Worm (Caenorhabditis elegans) whole organism, L1 larva: ENCODE data around the gene C17C3.1.

ENCODE experiments used
- ces-1 ChIP-seq: fragments of 150-350 bp; optimal IDR thresholded peaks from 2 replicates; lab custom pipeline; 2014; ENCODE audit warnings: missing biosample characterization, missing genetic modification reagents, missing genetic modification characterization
- fos-1 ChIP-seq: fragments of 150-350 bp; optimal IDR thresholded peaks from 2 replicates; lab custom pipeline; 2014; ENCODE audit warnings: missing biosample characterization, missing genetic modification characterization
- hlh-17 ChIP-seq: fragments of 200-800 bp; sonication (Bioruptor generic); optimal IDR thresholded peaks from 2 replicates; lab custom pipeline; 2018; ENCODE audit warnings: missing genetic modification characterization, mild to moderate bottlenecking, missing compliant biosample characterization, moderate library complexity, borderline replicate concordance
- lin-13 ChIP-seq: fragments of 150-350 bp; optimal IDR thresholded peaks from 2 replicates; lab custom pipeline; 2014; ENCODE audit warnings: missing biosample characterization, missing genetic modification reagents, missing genetic modification characterization
- lin-39 ChIP-seq: fragments of 150-350 bp; optimal IDR thresholded peaks from 2 replicates; lab custom pipeline; 2014; ENCODE audit warnings: missing biosample characterization, missing genetic modification reagents, missing genetic modification characterization
- nhr-76 ChIP-seq: sonication (generic microtip); optimal IDR thresholded peaks from 2 replicates; lab custom pipeline; 2017; ENCODE audit warnings: missing biosample characterization, missing genetic modification characterization
- snpc-4 ChIP-seq: fragments of 150-350 bp; optimal IDR thresholded peaks from 2 replicates; lab custom pipeline; 2014; ENCODE audit warnings: missing biosample characterization, missing genetic modification characterization
- unc-86 ChIP-seq: sonication (generic microtip); optimal IDR thresholded peaks from 2 replicates; lab custom pipeline; 2016; ENCODE audit warnings: missing genetic modification characterization, missing compliant biosample characterization

- TF ChIP-seq unc-86 (no peak), lin-39 (tag; lab: Kevin White, UChicago) (no peak), hlh-17 (GFP tag; lab: Kevin White, UChicago) (no peak), lin-13 (no peak), fos-1 (no peak), snpc-4 (tag; lab: Kevin White, UChicago) (no peak), nhr-76 (tag; lab: Kevin White, UChicago) (no peak), ces-1 (GFP tag; lab: Kevin White, UChicago) (no peak)
Measured at ce11 chrII:5607756-5608155, 37.4 kb downstream of the C17C3.1 start, which contains the start of gene C17G10.7.
